Fruit fly (Drosophila melanogaster): Measurements from ENCODE around the gene Pink1.

Gene Pink1

DNA sequence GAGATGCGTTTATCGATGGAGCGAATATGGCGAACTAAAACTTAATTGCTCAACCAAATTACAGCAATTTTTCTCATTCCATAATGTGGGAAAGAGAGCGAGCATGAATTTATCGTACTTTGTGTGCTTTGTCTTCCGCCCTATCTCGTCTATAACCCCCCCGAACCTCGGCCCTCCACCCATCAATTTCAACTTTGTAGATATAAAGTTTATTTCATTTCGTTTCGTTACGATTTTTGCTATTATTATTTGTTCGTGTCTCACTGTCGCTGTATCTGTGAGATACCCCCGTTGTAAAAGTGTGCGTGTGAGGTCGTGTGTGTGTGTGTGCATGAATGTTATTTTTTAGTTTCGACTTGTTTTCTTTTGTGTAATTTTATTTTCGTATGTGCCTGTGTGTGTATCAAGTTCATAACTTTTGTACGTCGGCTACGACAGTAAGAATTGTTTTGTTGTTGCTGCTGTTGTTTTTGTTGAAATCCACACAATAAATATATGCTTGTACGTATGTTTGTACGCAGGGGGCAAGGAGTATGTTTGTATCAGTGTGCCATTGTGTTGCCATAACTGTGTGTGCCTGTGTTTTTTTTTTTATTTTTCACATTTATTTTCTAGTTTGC is 25.1 kb downstream of the Pink1 start:
- TF ChIP-seq CG1621 (tag; optimal IDR thresholded peaks at IDR 0.05) (no peak), CG34406 (GFP tag; optimal IDR thresholded peaks at IDR 0.05) (no peak), Ets21C (GFP tag; optimal IDR thresholded peaks at IDR 0.05) (no peak), spab (GFP tag; optimal IDR thresholded peaks at IDR 0.05) (no peak), CG6276 (GFP tag; optimal IDR thresholded peaks at IDR 0.05) (peak; percentile 14), CG10631 (GFP tag; optimal IDR thresholded peaks at IDR 0.05) (no peak), Smox (GFP tag; optimal IDR thresholded peaks at IDR 0.05) (no peak), esn (GFP tag; optimal IDR thresholded peaks at IDR 0.05) (no peak), Met (GFP tag; optimal IDR thresholded peaks at IDR 0.05) (no peak), lz (GFP tag; optimal IDR thresholded peaks at IDR 0.05) (no peak), Gug (GFP tag; IDR thresholded peaks at IDR 0.05) (no peak), vri (GFP tag; optimal IDR thresholded peaks at IDR 0.05) (no peak), net (GFP tag; optimal IDR thresholded peaks at IDR 0.05) (no peak), acj6 (GFP tag; optimal IDR thresholded peaks at IDR 0.05) (no peak), Sox15 (GFP tag; optimal IDR thresholded peaks at IDR 0.05) (no peak), CG6163 (GFP tag; IDR thresholded peaks at IDR 0.05) (no peak), Eip75B (GFP tag; optimal IDR thresholded peaks at IDR 0.05) (no peak), eg (GFP tag; IDR thresholded peaks at IDR 0.05) (no peak), Hr4 (GFP tag; optimal IDR thresholded peaks at IDR 0.05) (no peak), CG6854 (GFP tag; optimal IDR thresholded peaks at IDR 0.05) (no peak), CG16779 (tag; optimal IDR thresholded peaks at IDR 0.05) (peak; percentile 30), CG7368 (GFP tag; optimal IDR thresholded peaks at IDR 0.05) (no peak), CG11762 (GFP tag; optimal IDR thresholded peaks at IDR 0.05; ENCODE audit: insufficient read depth) (no peak), cyc (GFP tag; optimal IDR thresholded peaks at IDR 0.05) (no peak), ss (GFP tag; optimal IDR thresholded peaks at IDR 0.05) (no peak), Eip78C (GFP tag) (peak; percentile 43), fkh (GFP tag; optimal IDR thresholded peaks at IDR 0.05) (peak; percentile 81), Ets96B (tag; optimal IDR thresholded peaks at IDR 0.05) (no peak), CG32006 (GFP tag; optimal IDR thresholded peaks at IDR 0.05) (peak; percentile 17)

DNA sequence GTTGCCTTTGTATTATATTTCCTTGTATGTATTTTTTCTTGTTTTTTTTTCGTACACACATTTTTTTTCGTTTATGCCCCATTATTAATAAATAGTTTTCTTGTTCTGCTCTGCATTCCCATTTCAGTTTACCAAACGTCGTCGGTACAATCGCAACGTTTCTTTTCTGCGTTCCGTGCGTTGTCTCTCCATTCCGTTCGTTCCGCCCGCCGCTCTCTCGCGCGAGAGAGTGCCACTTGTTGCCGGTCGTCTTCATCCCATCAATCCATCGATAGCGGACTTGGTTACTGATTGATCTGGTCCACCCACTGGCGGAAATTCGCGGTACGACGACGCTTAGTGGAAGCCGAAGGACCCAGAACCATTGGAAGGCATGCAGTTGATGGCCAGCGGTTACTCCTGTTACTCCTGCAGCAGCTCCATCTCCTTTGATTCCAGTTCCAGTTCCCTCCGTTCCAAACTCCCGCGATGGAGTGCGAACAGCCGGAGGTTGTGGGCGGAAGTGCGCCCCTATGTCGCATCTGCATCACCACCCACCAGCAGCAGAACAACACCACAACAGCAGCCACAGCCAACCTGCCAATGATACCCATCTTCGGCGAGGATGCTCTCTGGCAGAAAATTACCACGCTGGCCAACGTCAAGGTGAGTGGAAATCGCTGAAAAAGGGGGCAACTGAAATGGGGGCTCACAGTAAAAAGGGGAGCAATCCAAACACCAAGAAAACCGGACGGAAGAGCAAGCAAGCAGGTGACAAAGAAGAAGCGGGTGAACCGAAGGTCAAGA is 25.8 kb downstream of the Pink1 start:
- no peak for TF ChIP-seq achi (GFP tag; optimal IDR thresholded peaks at IDR 0.05)
- no peak for TF ChIP-seq CG34406 (GFP tag; optimal IDR thresholded peaks at IDR 0.05)
- TF ChIP-seq Ets21C (GFP tag; optimal IDR thresholded peaks at IDR 0.05) = no peak
- TF ChIP-seq ss (GFP tag; optimal IDR thresholded peaks at IDR 0.05) = no peak
- TF ChIP-seq CG6808 (GFP tag; optimal IDR thresholded peaks at IDR 0.05) = peak; percentile 97

DNA sequence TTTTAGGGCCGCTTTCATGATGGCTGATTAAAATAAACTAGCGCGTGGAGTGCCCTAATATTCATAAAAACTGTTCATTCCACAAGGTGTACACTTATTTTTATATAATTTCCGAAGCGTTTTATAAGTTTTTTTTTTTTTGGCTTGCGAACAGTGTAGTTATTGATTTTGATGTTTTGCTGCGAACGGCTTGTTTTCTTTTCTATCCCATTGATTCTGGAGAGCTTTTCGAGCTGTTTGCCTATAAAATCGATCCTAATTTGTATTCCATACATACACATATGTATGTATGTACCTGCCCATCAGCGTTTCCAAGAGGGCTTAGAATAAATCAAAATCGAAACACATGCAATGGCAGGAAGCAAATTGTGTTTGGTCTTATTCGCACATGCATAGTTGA is 26.7 kb downstream of the Pink1 start:
- TF ChIP-seq Ets21C (GFP tag; optimal IDR thresholded peaks at IDR 0.05) = no peak
- peak; percentile 10 for TF ChIP-seq svp (GFP tag)

DNA sequence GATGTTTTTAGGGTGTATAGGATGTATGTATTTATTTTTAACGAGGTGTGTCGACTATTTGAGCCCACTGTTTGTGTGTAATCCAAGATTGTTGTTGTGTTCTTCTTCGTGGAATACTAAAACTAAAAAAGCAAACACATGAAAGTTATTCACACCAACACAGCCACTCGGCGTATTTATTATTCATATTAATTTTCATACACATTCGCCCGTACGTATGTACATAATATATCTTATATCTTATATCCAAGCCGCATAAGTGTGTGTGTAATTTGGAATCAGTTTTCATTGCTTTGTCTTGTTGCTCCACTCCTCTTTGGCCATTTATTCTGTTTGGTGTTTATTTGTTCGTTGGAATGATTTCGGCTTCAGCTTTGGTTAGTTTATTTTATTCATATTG is 27.1 kb downstream of the Pink1 start:
- TF ChIP-seq Lpt (GFP tag; optimal IDR thresholded peaks at IDR 0.05) (no peak), fkh (GFP tag; optimal IDR thresholded peaks at IDR 0.05) (peak; percentile 51), Eip78C (GFP tag) (peak; percentile 43), CG15336 (GFP tag; IDR thresholded peaks at IDR 0.05) (no peak), cyc (GFP tag; optimal IDR thresholded peaks at IDR 0.05) (no peak), fd85E (GFP tag; optimal IDR thresholded peaks at IDR 0.05) (no peak), achi (GFP tag; optimal IDR thresholded peaks at IDR 0.05) (no peak), CG11294 (GFP tag; IDR thresholded peaks at IDR 0.05) (no peak), topi (GFP tag; optimal IDR thresholded peaks at IDR 0.05) (no peak), Met (GFP tag; optimal IDR thresholded peaks at IDR 0.05) (no peak)

Measured in whole organism, prepupa.